Fruit fly (Drosophila melanogaster): ENCODE results near the gene Pde9.

- TF ChIP-seq CG5204 (GFP tag; optimal IDR thresholded peaks at IDR 0.05): no peak
- TF ChIP-seq ovo (GFP tag; optimal IDR thresholded peaks at IDR 0.05): no peak
- TF ChIP-seq CG7045 (GFP tag; optimal IDR thresholded peaks at IDR 0.05): no peak
- no peak for TF ChIP-seq Mnt (GFP tag; optimal IDR thresholded peaks at IDR 0.05)
Measured at dm6 chrX:12917177-12917576, 20.1 kb upstream of the Pde9 start, which contains the start of gene fne.

All from whole organism, adult.